Worm (Caenorhabditis elegans): ENCODE data around the gene mrpl-2.

DNA sequence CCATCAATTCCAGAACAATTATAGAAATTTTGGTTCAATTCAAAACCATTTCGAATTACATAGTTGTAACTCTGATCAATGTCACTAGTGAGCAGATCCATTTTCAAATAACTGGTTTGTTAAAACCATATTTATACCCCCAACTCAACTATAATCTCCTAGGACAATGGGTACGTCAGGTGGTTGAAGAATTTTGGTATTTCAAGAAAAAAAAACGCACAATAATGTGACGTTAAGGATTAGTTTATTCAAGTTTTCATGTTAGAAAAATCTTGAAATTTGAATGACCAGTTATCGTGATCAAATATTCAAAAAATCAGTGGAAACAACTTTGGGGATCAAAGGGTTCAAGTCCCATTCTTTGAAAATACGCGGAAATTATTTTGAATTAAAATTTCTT is 42.1 kb upstream of the mrpl-2 start, which contains the start of gene srt-24:
- TF ChIP-seq pha-4 (tag; optimal IDR thresholded peaks at IDR 0.05) (no peak), hlh-30 (tag; optimal IDR thresholded peaks at IDR 0.05; ENCODE audit: insufficient read depth) (no peak), npax-4 (tag; optimal IDR thresholded peaks at IDR 0.05) (no peak), ref-2 (tag; optimal IDR thresholded peaks at IDR 0.05) (no peak), fax-1 (tag; optimal IDR thresholded peaks at IDR 0.05) (no peak), fkh-10 (GFP tag; optimal IDR thresholded peaks at IDR 0.05) (no peak), ceh-45 (GFP tag; IDR thresholded peaks at IDR 0.05) (no peak), nhr-11 (tag; optimal IDR thresholded peaks at IDR 0.05) (no peak), eyg-1 (tag; optimal IDR thresholded peaks at IDR 0.05) (no peak), ceh-2 (tag; optimal IDR thresholded peaks at IDR 0.05) (no peak), pha-2 (tag; optimal IDR thresholded peaks at IDR 0.05) (no peak)
